Worm (Caenorhabditis elegans): ENCODE data around the gene hlh-3.

The hlh-3 gene

DNA sequence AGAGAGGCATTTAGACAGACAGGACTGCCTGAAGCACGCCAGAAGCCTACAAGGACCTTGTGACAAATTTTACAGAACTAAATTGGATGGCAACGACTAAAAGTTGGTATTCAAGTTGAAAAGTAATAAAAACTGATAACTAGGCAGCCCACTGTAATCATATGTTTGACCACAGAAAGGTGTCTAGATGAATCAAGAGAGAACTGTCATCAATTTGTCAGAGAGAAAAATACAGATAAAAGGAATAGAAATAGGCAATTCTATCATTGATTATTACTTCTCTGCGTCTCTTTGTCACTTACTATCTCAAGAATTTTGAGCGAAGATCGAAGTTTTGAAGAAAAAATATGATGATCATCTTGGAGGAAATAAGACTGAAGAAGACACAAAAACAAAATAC is 6.5 kb downstream of the hlh-3 start:
- TF ChIP-seq nhr-2 (tag; optimal IDR thresholded peaks at IDR 0.05) (no peak), zip-8 (tag; optimal IDR thresholded peaks at IDR 0.05) (no peak), ceh-43 (GFP tag; optimal IDR thresholded peaks at IDR 0.05) (no peak), flh-1 (GFP tag; optimal IDR thresholded peaks at IDR 0.05) (no peak), blmp-1 (tag; optimal IDR thresholded peaks at IDR 0.05) (no peak), ceh-39 (tag; optimal IDR thresholded peaks at IDR 0.05) (no peak), unc-120 (tag; optimal IDR thresholded peaks at IDR 0.05; ENCODE audit: poor library complexity, severe bottlenecking) (no peak), lin-32 (GFP tag; optimal IDR thresholded peaks at IDR 0.05) (no peak), elt-3 (tag; optimal IDR thresholded peaks at IDR 0.05) (no peak), unc-62 (GFP tag; optimal IDR thresholded peaks at IDR 0.05) (no peak), pha-4 (tag; optimal IDR thresholded peaks at IDR 0.05) (no peak), sptf-1 (tag; optimal IDR thresholded peaks at IDR 0.05) (no peak), ceh-83 (GFP tag; optimal IDR thresholded peaks at IDR 0.05) (no peak), ham-2 (GFP tag; optimal IDR thresholded peaks at IDR 0.05) (no peak), nhr-12 (tag; optimal IDR thresholded peaks at IDR 0.05) (no peak), ztf-11 (tag; optimal IDR thresholded peaks at IDR 0.05) (no peak), nhr-237 (tag; optimal IDR thresholded peaks at IDR 0.05) (no peak), ces-1 (GFP tag; optimal IDR thresholded peaks at IDR 0.05) (no peak), bed-3 (GFP tag; optimal IDR thresholded peaks at IDR 0.05) (no peak)

DNA sequence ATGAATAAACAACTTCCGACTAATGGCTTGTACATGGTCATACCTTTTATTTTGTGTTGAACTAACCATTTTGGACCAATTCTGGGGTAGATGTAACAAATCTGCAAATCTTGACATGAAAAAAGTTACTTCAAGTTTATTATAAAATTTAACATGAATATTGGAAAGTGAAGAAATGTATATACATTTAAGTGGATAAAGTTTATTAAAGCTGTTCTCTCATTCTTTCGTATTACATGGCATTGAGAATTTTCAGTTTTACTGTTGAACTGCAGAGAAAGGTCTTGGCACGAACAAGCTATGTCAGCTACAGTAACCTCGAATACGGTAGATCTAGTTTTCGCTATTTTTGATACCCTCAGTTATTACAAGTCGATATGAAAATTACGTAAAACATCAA is 7.2 kb downstream of the hlh-3 start, which contains the start of gene C07H4.1:
C07H4.1 (minus strand) TSS at position 101 of the 400 bp plus-strand sequence.
- TF ChIP-seq cnd-1 (tag; optimal IDR thresholded peaks at IDR 0.05) (no peak), nhr-2 (tag; optimal IDR thresholded peaks at IDR 0.05) (no peak), lsy-2 (tag; optimal IDR thresholded peaks at IDR 0.05) (no peak), flh-1 (GFP tag; optimal IDR thresholded peaks at IDR 0.05) (no peak), pha-4 (tag; optimal IDR thresholded peaks at IDR 0.05) (no peak), nhr-237 (tag; optimal IDR thresholded peaks at IDR 0.05) (no peak), hlh-1 (tag; optimal IDR thresholded peaks at IDR 0.05) (no peak), sptf-1 (tag; optimal IDR thresholded peaks at IDR 0.05) (no peak), mep-1 (tag; optimal IDR thresholded peaks at IDR 0.05) (no peak), bed-3 (GFP tag; optimal IDR thresholded peaks at IDR 0.05) (no peak), tbx-8 (GFP tag; optimal IDR thresholded peaks at IDR 0.05) (no peak), lin-13 (tag; optimal IDR thresholded peaks at IDR 0.05) (no peak), lin-32 (GFP tag; optimal IDR thresholded peaks at IDR 0.05) (no peak), elt-3 (tag; optimal IDR thresholded peaks at IDR 0.05) (no peak), nhr-28 (tag; optimal IDR thresholded peaks at IDR 0.05) (no peak), ztf-11 (tag; optimal IDR thresholded peaks at IDR 0.05) (no peak), ceh-83 (GFP tag; optimal IDR thresholded peaks at IDR 0.05) (no peak), sem-2 (GFP tag; optimal IDR thresholded peaks at IDR 0.05) (no peak)

ce11 chrII:9094247-9094790 is 7.9 kb downstream of the hlh-3 start:
- no peak for TF ChIP-seq nhr-12 (tag; optimal IDR thresholded peaks at IDR 0.05)
- no peak for TF ChIP-seq unc-62 (GFP tag; optimal IDR thresholded peaks at IDR 0.05)
- no peak for TF ChIP-seq M03D4.4 (tag; optimal IDR thresholded peaks at IDR 0.05)
- TF ChIP-seq ceh-39 (tag; optimal IDR thresholded peaks at IDR 0.05): no peak
- no peak for TF ChIP-seq lin-13 (tag; optimal IDR thresholded peaks at IDR 0.05)
- TF ChIP-seq bed-3 (GFP tag; optimal IDR thresholded peaks at IDR 0.05): no peak
- TF ChIP-seq sptf-1 (tag; optimal IDR thresholded peaks at IDR 0.05): no peak
- no peak for TF ChIP-seq nhr-76 (tag; optimal IDR thresholded peaks at IDR 0.05)
- TF ChIP-seq ceh-43 (GFP tag; optimal IDR thresholded peaks at IDR 0.05): no peak
- no peak for TF ChIP-seq lin-32 (GFP tag; optimal IDR thresholded peaks at IDR 0.05)
- no peak for TF ChIP-seq elt-3 (tag; optimal IDR thresholded peaks at IDR 0.05)
- TF ChIP-seq tbx-8 (GFP tag; optimal IDR thresholded peaks at IDR 0.05): no peak
- no peak for TF ChIP-seq unc-39 (tag; optimal IDR thresholded peaks at IDR 0.05)
- TF ChIP-seq mab-5 (tag; optimal IDR thresholded peaks at IDR 0.05): no peak
- no peak for TF ChIP-seq elt-1 (tag; optimal IDR thresholded peaks at IDR 0.05; ENCODE audit: borderline replicate concordance, insufficient read depth)
- no peak for TF ChIP-seq ztf-11 (tag; optimal IDR thresholded peaks at IDR 0.05)
- no peak for TF ChIP-seq flh-1 (GFP tag; optimal IDR thresholded peaks at IDR 0.05)
- TF ChIP-seq ces-1 (GFP tag; optimal IDR thresholded peaks at IDR 0.05): no peak
- no peak for TF ChIP-seq cnd-1 (tag; optimal IDR thresholded peaks at IDR 0.05)
- no peak for TF ChIP-seq lsy-2 (tag; optimal IDR thresholded peaks at IDR 0.05)

DNA sequence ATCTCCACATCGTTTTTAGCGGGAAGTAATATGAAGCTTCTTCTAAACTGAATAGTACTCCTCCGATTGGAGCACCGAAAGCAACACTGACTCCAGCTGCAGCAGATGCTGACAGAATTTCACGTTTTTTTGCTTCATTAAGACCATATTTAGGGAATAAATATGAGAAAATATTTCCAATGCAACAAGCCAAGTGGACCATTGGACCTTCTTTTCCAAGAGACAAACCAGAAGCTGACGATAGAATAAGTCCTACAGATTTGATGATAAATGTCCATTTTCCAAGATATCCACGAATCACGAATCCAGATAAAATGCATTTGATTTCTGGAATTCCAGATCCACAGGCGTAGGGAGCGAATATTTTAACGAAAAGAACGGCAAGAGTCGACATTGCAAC is 10.9 kb downstream of the hlh-3 start:
- TF ChIP-seq ham-2 (GFP tag; optimal IDR thresholded peaks at IDR 0.05) (no peak), ztf-11 (tag; optimal IDR thresholded peaks at IDR 0.05) (no peak), ces-1 (GFP tag; optimal IDR thresholded peaks at IDR 0.05) (no peak), blmp-1 (tag; optimal IDR thresholded peaks at IDR 0.05) (no peak), unc-39 (tag; optimal IDR thresholded peaks at IDR 0.05) (no peak), flh-1 (GFP tag; optimal IDR thresholded peaks at IDR 0.05) (no peak), tbx-8 (GFP tag; optimal IDR thresholded peaks at IDR 0.05) (no peak), lin-13 (tag; optimal IDR thresholded peaks at IDR 0.05) (no peak), nhr-237 (tag; optimal IDR thresholded peaks at IDR 0.05) (no peak), mls-2 (tag; optimal IDR thresholded peaks at IDR 0.05) (no peak), snpc-4 (tag; optimal IDR thresholded peaks at IDR 0.05) (no peak), cnd-1 (tag; optimal IDR thresholded peaks at IDR 0.05) (no peak), elt-3 (tag; optimal IDR thresholded peaks at IDR 0.05) (no peak), mab-5 (tag; optimal IDR thresholded peaks at IDR 0.05) (no peak), bed-3 (GFP tag; optimal IDR thresholded peaks at IDR 0.05) (no peak), nhr-76 (tag; optimal IDR thresholded peaks at IDR 0.05) (no peak), pha-4 (tag; optimal IDR thresholded peaks at IDR 0.05) (no peak), elt-1 (tag; optimal IDR thresholded peaks at IDR 0.05; ENCODE audit: borderline replicate concordance, insufficient read depth) (no peak), hlh-1 (tag; optimal IDR thresholded peaks at IDR 0.05) (no peak)
